Worm (Caenorhabditis elegans) whole organism, young adult: Measurements from ENCODE around the gene srg-68.

Experiments
- D2030.7 ChIP-seq: fragments of 200-800 bp; sonication (Bioruptor generic); IDR thresholded peaks from 2 replicates; pipeline ENCODE4 v1.3.6; 2022; ENCODE audit warnings: missing genetic modification reagents, missing genetic modification characterization, missing compliant biosample characterization
- F22D6.2 ChIP-seq: sonication (generic microtip); optimal IDR thresholded peaks from 2 replicates; lab custom pipeline; 2016; ENCODE audit warnings: mild to moderate bottlenecking, missing genetic modification characterization, missing compliant biosample characterization
- F23B12.7 ChIP-seq: sonication (generic microtip); optimal IDR thresholded peaks from 2 replicates; lab custom pipeline; 2017; ENCODE audit warnings: missing genetic modification characterization, mild to moderate bottlenecking, missing compliant biosample characterization, antibody characterized with exemption, moderate library complexity; ENCODE audit not compliant: insufficient read depth
- F37B4.10 ChIP-seq: fragments of 200-800 bp; sonication (Bioruptor generic); IDR thresholded peaks from 2 replicates; pipeline ENCODE4 v1.3.6; 2022; ENCODE audit warnings: missing genetic modification characterization, missing compliant biosample characterization
- K11D2.4 ChIP-seq: fragments of 200-800 bp; sonication (Bioruptor generic); IDR thresholded peaks from 2 replicates; pipeline ENCODE4 v1.3.6; 2022; ENCODE audit warnings: missing genetic modification reagents, missing genetic modification characterization, missing compliant biosample characterization
- K12H6.12 ChIP-seq: fragments of 200-800 bp; sonication (Bioruptor generic); optimal IDR thresholded peaks from 2 replicates; lab custom pipeline; 2018; ENCODE audit warnings: mild to moderate bottlenecking, missing genetic modification characterization, missing compliant biosample characterization
- Y53G8AR.9 ChIP-seq: fragments of 200-800 bp; sonication (Bioruptor generic); conservative IDR thresholded peaks from 2 replicates; pipeline ENCODE4 v1.3.6; 2022; ENCODE audit warnings: missing genetic modification reagents, missing genetic modification characterization, missing compliant biosample characterization
- Y79H2A.3 ChIP-seq: fragments of 200-800 bp; sonication (Bioruptor generic); conservative IDR thresholded peaks from 2 replicates; pipeline ENCODE4 v1.3.6; 2022; ENCODE audit warnings: missing genetic modification reagents, missing genetic modification characterization, missing compliant biosample characterization
- Y95B8A.8 ChIP-seq: fragments of 200-800 bp; sonication (Bioruptor generic); IDR thresholded peaks from 2 replicates; pipeline ENCODE4 v1.3.6; 2022; ENCODE audit warnings: missing genetic modification reagents, missing genetic modification characterization, missing compliant biosample characterization
- ZK185.1 ChIP-seq: sonication (generic microtip); optimal IDR thresholded peaks from 2 replicates; lab custom pipeline; 2016; ENCODE audit warnings: mild to moderate bottlenecking, missing genetic modification characterization, missing compliant biosample characterization; ENCODE audit not compliant: poor library complexity, severe bottlenecking
- atf-7 ChIP-seq: sonication (generic microtip); optimal IDR thresholded peaks from 2 replicates; lab custom pipeline; 2017; ENCODE audit warnings: mild to moderate bottlenecking, missing genetic modification characterization, missing compliant biosample characterization
- attf-5 ChIP-seq: fragments of 200-800 bp; sonication (Bioruptor generic); optimal IDR thresholded peaks from 2 replicates; lab custom pipeline; 2018; ENCODE audit warnings: mild to moderate bottlenecking, missing genetic modification characterization, missing compliant biosample characterization
- cebp-2 ChIP-seq: fragments of 200-800 bp; sonication (Bioruptor generic); IDR thresholded peaks from 2 replicates; pipeline ENCODE4 v1.3.6; 2022; ENCODE audit warnings: missing genetic modification characterization, missing compliant biosample characterization
- ceh-27 ChIP-seq: fragments of 200-800 bp; sonication (Bioruptor generic); optimal IDR thresholded peaks from 2 replicates; lab custom pipeline; 2018; ENCODE audit warnings: mild to moderate bottlenecking, missing genetic modification characterization, moderate library complexity, missing compliant biosample characterization
- ceh-40 ChIP-seq: fragments of 200-800 bp; sonication (Bioruptor generic); IDR thresholded peaks from 2 replicates; pipeline ENCODE4 v1.3.6; 2022; ENCODE audit warnings: missing genetic modification characterization, missing compliant biosample characterization
- ceh-91 ChIP-seq: fragments of 200-800 bp; sonication (Bioruptor generic); IDR thresholded peaks from 2 replicates; pipeline ENCODE4 v1.3.6; 2022; ENCODE audit warnings: missing genetic modification reagents, missing genetic modification characterization, missing compliant biosample characterization
- chd-7 ChIP-seq: sonication (generic microtip); optimal IDR thresholded peaks from 2 replicates; lab custom pipeline; 2016; ENCODE audit warnings: mild to moderate bottlenecking, missing genetic modification characterization, moderate library complexity, missing compliant biosample characterization
- die-1 ChIP-seq: sonication (generic microtip); optimal IDR thresholded peaks from 2 replicates; lab custom pipeline; 2016; ENCODE audit warnings: missing genotype, mild to moderate bottlenecking, missing genetic modification characterization, missing compliant biosample characterization
- dpl-1 ChIP-seq: fragments of 150-350 bp; optimal IDR thresholded peaks from 2 replicates; lab custom pipeline; 2014; ENCODE audit warnings: missing biosample characterization, missing genetic modification reagents, missing genetic modification characterization
- egl-18 ChIP-seq: fragments of 200-800 bp; sonication (Bioruptor generic); IDR thresholded peaks from 2 replicates; pipeline ENCODE4 v1.3.6; 2022; ENCODE audit warnings: missing genetic modification reagents, missing genetic modification characterization, missing compliant biosample characterization
- egl-44 ChIP-seq: fragments of 200-800 bp; sonication (Bioruptor generic); IDR thresholded peaks from 2 replicates; pipeline ENCODE4 v1.3.6; 2022; ENCODE audit warnings: missing genetic modification reagents, missing genetic modification characterization, missing compliant biosample characterization
- egrh-3 ChIP-seq: fragments of 200-800 bp; sonication (Bioruptor generic); IDR thresholded peaks from 2 replicates; pipeline ENCODE4 v1.3.6; 2022; ENCODE audit warnings: missing genetic modification reagents, missing genetic modification characterization, missing compliant biosample characterization
- ets-4 ChIP-seq: fragments of 200-800 bp; sonication (Bioruptor generic); optimal IDR thresholded peaks from 2 replicates; lab custom pipeline; 2018; ENCODE audit warnings: mild to moderate bottlenecking, missing genetic modification characterization, missing compliant biosample characterization
- fkh-3 ChIP-seq: sonication (generic microtip); optimal IDR thresholded peaks from 2 replicates; lab custom pipeline; 2016; ENCODE audit warnings: mild to moderate bottlenecking, missing genetic modification characterization, missing compliant biosample characterization
- hmg-1.2 ChIP-seq: fragments of 200-800 bp; sonication (Bioruptor generic); IDR thresholded peaks from 2 replicates; pipeline ENCODE4 v1.3.6; 2022; ENCODE audit warnings: missing genetic modification reagents, missing genetic modification characterization, missing compliant biosample characterization
- hrde-1 ChIP-seq: sonication (generic microtip); optimal IDR thresholded peaks from 2 replicates; lab custom pipeline; 2016; ENCODE audit warnings: missing genetic modification characterization, mild to moderate bottlenecking, missing compliant biosample characterization, moderate library complexity, missing genotype, missing genetic modification reagents, borderline replicate concordance
- lag-1 ChIP-seq: fragments of 200-800 bp; sonication (Bioruptor generic); IDR thresholded peaks from 2 replicates; pipeline ENCODE4 v1.3.6; 2022; ENCODE audit warnings: missing genetic modification reagents, missing genetic modification characterization, missing compliant biosample characterization
- lin-54 ChIP-seq: fragments of 200-800 bp; sonication (Bioruptor generic); optimal IDR thresholded peaks from 2 replicates; lab custom pipeline; 2018; ENCODE audit warnings: mild to moderate bottlenecking, missing genetic modification characterization, missing compliant biosample characterization
- lsy-27 ChIP-seq: sonication (generic microtip); optimal IDR thresholded peaks from 2 replicates; lab custom pipeline; 2017; ENCODE audit warnings: missing genetic modification characterization, mild to moderate bottlenecking, missing compliant biosample characterization, antibody characterized with exemption, missing genotype, borderline replicate concordance; ENCODE audit not compliant: insufficient read depth
- madf-6 ChIP-seq: fragments of 200-800 bp; sonication (Bioruptor generic); IDR thresholded peaks from 2 replicates; pipeline ENCODE4 v1.3.6; 2022; ENCODE audit warnings: missing genetic modification reagents, missing genetic modification characterization, missing compliant biosample characterization
- mel-28 ChIP-seq: sonication (generic microtip); optimal IDR thresholded peaks from 2 replicates; lab custom pipeline; 2016; ENCODE audit warnings: borderline replicate concordance, mild to moderate bottlenecking, missing genetic modification characterization, missing compliant biosample characterization
- mxl-1 ChIP-seq: sonication (generic microtip); optimal IDR thresholded peaks from 2 replicates; lab custom pipeline; 2016; ENCODE audit warnings: missing genetic modification characterization, missing compliant biosample characterization
- nfyb-1 ChIP-seq: fragments of 200-800 bp; sonication (Bioruptor generic); IDR thresholded peaks from 2 replicates; pipeline ENCODE4 v1.3.6; 2022; ENCODE audit warnings: missing genetic modification reagents, missing genetic modification characterization, missing compliant biosample characterization
- nhr-27 ChIP-seq: fragments of 200-800 bp; sonication (Bioruptor generic); optimal IDR thresholded peaks from 2 replicates; lab custom pipeline; 2018; ENCODE audit warnings: mild to moderate bottlenecking, missing genetic modification characterization, moderate library complexity, missing compliant biosample characterization
- nhr-90 ChIP-seq: sonication (generic microtip); optimal IDR thresholded peaks from 2 replicates; lab custom pipeline; 2016; ENCODE audit warnings: missing genotype, mild to moderate bottlenecking, missing genetic modification characterization, missing compliant biosample characterization
- rpc-1 ChIP-seq, 2 experiments: fragments of 150-350 bp in 1 of 2; sonication (generic microtip) in 1 of 2; optimal IDR thresholded peaks; 2 replicates each; lab custom pipeline; 2014 to 2018; ENCODE audit warnings: missing biosample characterization in 1 of 2, missing genetic modification characterization in 1 of 2, missing genetic modification reagents in 1 of 2, missing genotype in 1 of 2
- sdz-38 ChIP-seq: sonication (generic microtip); optimal IDR thresholded peaks from 2 replicates; lab custom pipeline; 2016; ENCODE audit warnings: missing genotype, missing genetic modification characterization, missing compliant biosample characterization
- sptf-2 ChIP-seq: fragments of 200-800 bp; sonication (Bioruptor generic); optimal IDR thresholded peaks from 2 replicates; lab custom pipeline; 2018; ENCODE audit warnings: mild to moderate bottlenecking, missing genetic modification characterization, missing compliant biosample characterization
- tlf-1 ChIP-seq: fragments of 200-800 bp; sonication (Bioruptor generic); optimal IDR thresholded peaks from 2 replicates; lab custom pipeline; 2018; ENCODE audit warnings: mild to moderate bottlenecking, missing genetic modification characterization, missing compliant biosample characterization
- zfh-2 ChIP-seq: fragments of 200-800 bp; sonication (Bioruptor generic); conservative IDR thresholded peaks from 2 replicates; pipeline ENCODE4 v1.3.6; 2022; ENCODE audit warnings: missing genetic modification reagents, missing genetic modification characterization, missing compliant biosample characterization
- zim-3 ChIP-seq: sonication (generic microtip); optimal IDR thresholded peaks from 2 replicates; lab custom pipeline; 2017; ENCODE audit warnings: mild to moderate bottlenecking, missing genetic modification characterization, moderate library complexity, missing compliant biosample characterization

Gene srg-68

DNA sequence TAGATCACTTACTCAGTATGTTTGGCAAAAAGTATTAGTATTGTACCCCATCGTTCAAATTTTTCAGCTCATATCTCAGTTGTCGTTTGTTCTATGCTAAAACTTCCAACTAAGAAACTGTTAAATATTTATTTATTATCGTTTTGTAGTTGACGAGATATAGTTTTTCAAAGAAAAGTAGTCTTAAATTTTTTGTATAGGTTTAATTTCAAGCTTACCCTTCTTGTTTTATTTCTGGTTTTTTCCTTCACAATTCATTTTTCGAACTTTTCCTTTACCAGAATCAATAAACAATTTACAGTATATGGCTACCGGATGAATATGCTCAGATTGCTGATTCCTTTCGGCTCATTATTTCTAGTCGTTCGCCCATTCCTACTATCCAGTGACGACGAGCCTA lies 19.4 kb downstream of the srg-68 start, which contains the start of gene F08F3.1 (continued):
- no peak for TF ChIP-seq attf-5 (GFP tag; lab: Kevin White, UChicago)
- no peak for TF ChIP-seq F37B4.10
- TF ChIP-seq egrh-3 (GFP tag; lab: Robert Waterston, UW), result no peak
- TF ChIP-seq K11D2.4 (GFP tag; lab: Robert Waterston, UW), result no peak
- TF ChIP-seq ets-4, result no peak

ce11 chrV:5444037-5444436 lies 21.2 kb downstream of the srg-68 start:
- no peak for TF ChIP-seq madf-6 (GFP tag; lab: Robert Waterston, UW)
- TF ChIP-seq zfh-2 (GFP tag; lab: Robert Waterston, UW), result no peak
- TF ChIP-seq hmg-1.2 (GFP tag; lab: Robert Waterston, UW), result no peak
- no peak for TF ChIP-seq lin-54
- TF ChIP-seq ZK185.1 (tag; lab: Kevin White, UChicago), result no peak
- no peak for TF ChIP-seq ets-4
- TF ChIP-seq, all 124 proteins: peak for 0

- TF ChIP-seq nhr-27 (tag; lab: Kevin White, UChicago), result no peak
- TF ChIP-seq, all 124 proteins: peak for 0
Observed at ce11 chrV:5442366-5442765, 22.9 kb downstream of the srg-68 start.

ce11 chrV:5439068-5439467 lies 26.2 kb downstream of the srg-68 start, which contains the start of gene snpc-1.3:
snpc-1.3 (minus strand) TSS chrV:5439168.
- TF ChIP-seq ceh-91 (GFP tag; lab: Robert Waterston, UW) (no peak), rpc-1 (optimal IDR thresholded peaks at IDR 0.05; lab: Kevin White, UChicago) (no peak), rpc-1 (tag; optimal IDR thresholded peaks at IDR 0.05; lab: Kevin White, UChicago) (no peak), lag-1 (GFP tag; lab: Robert Waterston, UW) (no peak), sptf-2 (GFP tag; lab: Kevin White, UChicago) (no peak), ceh-40 (GFP tag; lab: Robert Waterston, UW) (no peak), cebp-2 (GFP tag; lab: Robert Waterston, UW) (no peak), chd-7 (tag; lab: Kevin White, UChicago) (no peak), dpl-1 (no peak)
- TF ChIP-seq, all 124 proteins: peak for 0

DNA sequence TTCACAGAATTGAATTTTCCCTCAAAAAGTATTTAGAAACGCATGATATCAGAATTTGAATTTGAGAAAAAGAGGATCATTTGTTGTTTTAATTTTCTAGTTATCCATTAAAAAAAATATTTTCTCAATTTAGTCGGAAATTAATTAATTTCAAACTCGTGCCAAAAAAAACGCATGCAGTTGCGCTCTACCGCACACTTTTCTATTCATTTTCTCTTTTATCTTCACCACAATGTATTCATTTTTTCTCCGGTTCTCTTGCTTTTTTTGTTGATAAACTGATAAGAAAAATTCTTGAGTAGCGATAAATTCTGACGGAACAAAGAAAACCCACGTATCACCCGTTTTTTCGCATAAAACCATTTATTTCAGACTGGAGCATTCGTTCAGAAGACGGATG lies 32.2 kb downstream of the srg-68 start, which contains the start of gene acl-6:
Gene acl-6 (plus strand): TSS at position 367 of the 400 bp plus-strand sequence.
- TF ChIP-seq nfyb-1 (GFP tag; lab: Robert Waterston, UW), result no peak
- no peak for TF ChIP-seq hrde-1 (tag; lab: Kevin White, UChicago)
- no peak for TF ChIP-seq lsy-27 (tag; lab: Kevin White, UChicago)
- no peak for TF ChIP-seq cebp-2 (GFP tag; lab: Robert Waterston, UW)
- TF ChIP-seq ceh-27 (GFP tag; lab: Kevin White, UChicago), result no peak
- TF ChIP-seq sdz-38 (tag; lab: Kevin White, UChicago), result no peak
- no peak for TF ChIP-seq tlf-1 (GFP tag; lab: Kevin White, UChicago)
- TF ChIP-seq Y95B8A.8 (GFP tag; lab: Robert Waterston, UW), result no peak
- TF ChIP-seq die-1, result no peak
- no peak for TF ChIP-seq K12H6.12
- peak; percentile 60 for TF ChIP-seq F23B12.7 (tag; lab: Kevin White, UChicago)
- peak; percentile 72 for TF ChIP-seq ets-4
- TF ChIP-seq Y53G8AR.9, result no peak
- TF ChIP-seq egl-18 (GFP tag; lab: Robert Waterston, UW), result no peak
- no peak for TF ChIP-seq egl-44 (GFP tag; lab: Robert Waterston, UW)
- peak; percentile 31 for TF ChIP-seq dpl-1
- TF ChIP-seq K11D2.4 (GFP tag; lab: Robert Waterston, UW), result no peak; the same call in 1 of the 2 replicates
- TF ChIP-seq nhr-90, result peak; percentile 1
- no peak for TF ChIP-seq atf-7 (tag; lab: Kevin White, UChicago)
- no peak for TF ChIP-seq mel-28
- no peak for TF ChIP-seq mxl-1 (tag; lab: Kevin White, UChicago)
- TF ChIP-seq zim-3, result no peak
- no peak for TF ChIP-seq fkh-3 (tag; lab: Kevin White, UChicago)
- TF ChIP-seq D2030.7, result no peak
- TF ChIP-seq Y79H2A.3 (GFP tag; lab: Robert Waterston, UW), result no peak
- no peak for TF ChIP-seq F22D6.2
- no peak for TF ChIP-seq ceh-91 (GFP tag; lab: Robert Waterston, UW)
